Worm (Caenorhabditis elegans) whole organism, midembryonic: ENCODE measurements around the gene Y47D3A.31.

Experiments
- T22C8.4 ChIP-seq: fragments of 200-800 bp; sonication (Bioruptor generic); IDR thresholded peaks from 2 replicates; pipeline ENCODE4 v1.3.6; 2022; ENCODE audit warnings: missing genetic modification characterization, missing compliant biosample characterization
- cog-1 ChIP-seq: sonication (generic microtip); optimal IDR thresholded peaks from 2 replicates; lab custom pipeline; 2016; ENCODE audit warnings: missing genetic modification characterization, missing compliant biosample characterization
- flt-1 ChIP-seq: fragments of 200-800 bp; sonication (Bioruptor generic); IDR thresholded peaks from 2 replicates; pipeline ENCODE4 v1.3.6; 2022; ENCODE audit warnings: missing genetic modification characterization, missing compliant biosample characterization
- klf-2 ChIP-seq: fragments of 200-800 bp; sonication (Bioruptor generic); conservative IDR thresholded peaks from 2 replicates; pipeline ENCODE4 v1.3.6; 2022; ENCODE audit warnings: missing genetic modification reagents, missing genetic modification characterization, missing compliant biosample characterization
- med-1 ChIP-seq: sonication (generic microtip); optimal IDR thresholded peaks from 2 replicates; lab custom pipeline; 2017; ENCODE audit warnings: missing genetic modification characterization, mild to moderate bottlenecking, missing compliant biosample characterization, antibody characterized with exemption, missing genetic modification reagents; ENCODE audit not compliant: insufficient read depth
- ref-1 ChIP-seq: fragments of 200-800 bp; sonication (Bioruptor generic); conservative IDR thresholded peaks from 2 replicates; pipeline ENCODE4 v1.3.6; 2022; ENCODE audit warnings: missing genetic modification reagents, missing genetic modification characterization, missing compliant biosample characterization
- tab-1 ChIP-seq: fragments of 200-800 bp; sonication (Bioruptor generic); IDR thresholded peaks from 2 replicates; pipeline ENCODE4 v1.3.6; 2022; ENCODE audit warnings: missing genetic modification characterization, missing compliant biosample characterization
- ztf-23 ChIP-seq: fragments of 200-800 bp; sonication (Bioruptor generic); IDR thresholded peaks from 2 replicates; pipeline ENCODE4 v1.3.6; 2022; ENCODE audit warnings: missing genetic modification reagents, missing genetic modification characterization, missing compliant biosample characterization
- ztf-29 ChIP-seq: fragments of 200-800 bp; sonication (Bioruptor generic); IDR thresholded peaks from 2 replicates; pipeline ENCODE4 v1.3.6; 2022; ENCODE audit warnings: missing genetic modification reagents, missing genetic modification characterization, missing compliant biosample characterization

Y47D3A.31 gene

ce11 chrIII:11157099-11157498, at the start of gene Y47D3A.31:
Gene Y47D3A.31, minus strand, starts transcription at chrIII:11157199.
- TF ChIP-seq flt-1: no peak
- no peak for TF ChIP-seq cog-1 (tag; lab: Kevin White, UChicago)
- TF ChIP-seq med-1: no peak
- no peak for TF ChIP-seq ztf-23
- TF ChIP-seq T22C8.4 (GFP tag; lab: Robert Waterston, UW): no peak
- no peak for TF ChIP-seq tab-1
- no peak for TF ChIP-seq ztf-29
- no peak for TF ChIP-seq ref-1

ce11 chrIII:11202992-11203391, 46.0 kb upstream of the Y47D3A.31 start:
- no peak for TF ChIP-seq T22C8.4 (GFP tag; lab: Robert Waterston, UW)
- no peak for TF ChIP-seq ztf-29
- no peak for TF ChIP-seq klf-2 (GFP tag; lab: Robert Waterston, UW)
- no peak for TF ChIP-seq ztf-23
- TF ChIP-seq flt-1: no peak
- TF ChIP-seq tab-1: no peak
- no peak for TF ChIP-seq cog-1 (tag; lab: Kevin White, UChicago)
- TF ChIP-seq ref-1: no peak
- no peak for TF ChIP-seq med-1

- TF ChIP-seq med-1: no peak
- no peak for TF ChIP-seq ztf-29
- no peak for TF ChIP-seq flt-1
- no peak for TF ChIP-seq T22C8.4 (GFP tag; lab: Robert Waterston, UW)
Observed at ce11 chrIII:11200879-11201518, 44.0 kb upstream of the Y47D3A.31 start.

ce11 chrIII:11197327-11197726, 40.3 kb upstream of the Y47D3A.31 start:
- TF ChIP-seq ref-1: no peak
- no peak for TF ChIP-seq ztf-23
- TF ChIP-seq T22C8.4 (GFP tag; lab: Robert Waterston, UW): no peak
- no peak for TF ChIP-seq cog-1 (tag; lab: Kevin White, UChicago)
- no peak for TF ChIP-seq flt-1

- TF ChIP-seq klf-2 (GFP tag; lab: Robert Waterston, UW): no peak
- no peak for TF ChIP-seq cog-1 (tag; lab: Kevin White, UChicago)
- no peak for TF ChIP-seq ztf-29
- no peak for TF ChIP-seq tab-1
- TF ChIP-seq ztf-23: no peak
- TF ChIP-seq med-1: no peak
- TF ChIP-seq flt-1: no peak
- TF ChIP-seq ref-1: no peak
- TF ChIP-seq T22C8.4 (GFP tag; lab: Robert Waterston, UW): no peak
Observed at ce11 chrIII:11195553-11195952, 38.6 kb upstream of the Y47D3A.31 start.

ce11 chrIII:11195140-11195539, 38.1 kb upstream of the Y47D3A.31 start, which contains the start of gene tra-1:
Gene tra-1, minus strand, starts transcription at chrIII:11195201.
- no peak for TF ChIP-seq ztf-23
- TF ChIP-seq tab-1: no peak
- TF ChIP-seq ref-1: no peak
- TF ChIP-seq med-1: no peak
- TF ChIP-seq flt-1: no peak
- TF ChIP-seq ztf-29: no peak
- TF ChIP-seq klf-2 (GFP tag; lab: Robert Waterston, UW): no peak
- TF ChIP-seq cog-1 (tag; lab: Kevin White, UChicago): no peak
- TF ChIP-seq T22C8.4 (GFP tag; lab: Robert Waterston, UW): no peak

ce11 chrIII:11194123-11194522, 37.1 kb upstream of the Y47D3A.31 start:
- 0 out of 2 replicates have a peak, but pooled peaks have one; percentile 29 for TF ChIP-seq ztf-29
- TF ChIP-seq med-1: no peak
- TF ChIP-seq klf-2 (GFP tag; lab: Robert Waterston, UW): no peak
- TF ChIP-seq tab-1: no peak

ce11 chrIII:11193251-11193650, 36.3 kb upstream of the Y47D3A.31 start:
- no peak for TF ChIP-seq tab-1
- TF ChIP-seq cog-1 (tag; lab: Kevin White, UChicago): no peak
- TF ChIP-seq med-1: no peak
- no peak for TF ChIP-seq ztf-23
- TF ChIP-seq klf-2 (GFP tag; lab: Robert Waterston, UW): no peak

ce11 chrIII:11188132-11188531, 31.1 kb upstream of the Y47D3A.31 start:
- TF ChIP-seq flt-1: no peak
- TF ChIP-seq cog-1 (tag; lab: Kevin White, UChicago): no peak
- no peak for TF ChIP-seq ref-1
- TF ChIP-seq ztf-29: no peak
- no peak for TF ChIP-seq klf-2 (GFP tag; lab: Robert Waterston, UW)
- no peak for TF ChIP-seq med-1
- no peak for TF ChIP-seq ztf-23
- TF ChIP-seq T22C8.4 (GFP tag; lab: Robert Waterston, UW): no peak
- TF ChIP-seq tab-1: no peak

- no peak for TF ChIP-seq cog-1 (tag; lab: Kevin White, UChicago)
- TF ChIP-seq ztf-23: no peak
- TF ChIP-seq med-1: no peak
- TF ChIP-seq klf-2 (GFP tag; lab: Robert Waterston, UW): no peak
- TF ChIP-seq ztf-29: no peak
- no peak for TF ChIP-seq T22C8.4 (GFP tag; lab: Robert Waterston, UW)
- TF ChIP-seq tab-1: no peak
- no peak for TF ChIP-seq flt-1
- no peak for TF ChIP-seq ref-1
Observed at ce11 chrIII:11185483-11186115, 28.6 kb upstream of the Y47D3A.31 start.

- no peak for TF ChIP-seq med-1
- no peak for TF ChIP-seq ztf-23
- TF ChIP-seq ztf-29: no peak
- TF ChIP-seq T22C8.4 (GFP tag; lab: Robert Waterston, UW): no peak
- TF ChIP-seq cog-1 (tag; lab: Kevin White, UChicago): no peak
Observed at ce11 chrIII:11175642-11176217, 18.7 kb upstream of the Y47D3A.31 start.
